Fruit fly (Drosophila melanogaster): ENCODE data around the gene CG33303.

The CG33303 gene

DNA sequence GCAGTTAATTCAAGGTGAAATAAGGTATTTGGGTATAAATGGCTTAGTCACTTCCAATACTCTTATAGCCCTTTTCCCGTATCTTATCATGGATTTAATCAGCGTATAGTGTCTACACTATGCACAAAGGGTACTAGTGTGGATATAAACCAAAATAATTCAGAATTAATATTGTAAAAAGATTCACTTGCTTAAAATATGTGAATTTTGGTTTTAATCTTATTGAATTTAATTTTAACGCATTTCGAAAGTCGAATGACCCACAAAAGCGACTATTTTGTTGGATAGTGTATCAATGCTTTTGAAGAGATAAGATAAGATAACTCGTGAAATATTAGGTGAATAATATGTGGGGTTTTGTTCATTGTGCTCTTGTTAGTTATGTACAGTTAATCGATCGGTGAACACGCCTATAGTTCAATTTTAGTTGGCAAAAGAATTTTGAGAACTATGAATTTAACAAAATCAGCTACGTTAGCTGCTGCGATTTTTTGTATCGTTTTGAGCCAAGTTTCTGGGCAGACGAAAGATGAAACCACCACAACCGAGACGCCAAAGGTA lies 6.4 kb upstream of the CG33303 start, which contains the start of gene CG5096 (continued):
- TF ChIP-seq maf-S (GFP tag; optimal IDR thresholded peaks at IDR 0.05) = peak; percentile 67
- TF ChIP-seq croc (GFP tag; conservative IDR thresholded peaks at IDR 0.05) = no peak
- TF ChIP-seq E2f1 (GFP tag; IDR thresholded peaks at IDR 0.05) = peak; percentile 88
- peak; percentile 81 for TF ChIP-seq CG7556 (GFP tag; optimal IDR thresholded peaks at IDR 0.05)
- TF ChIP-seq ara (GFP tag; IDR thresholded peaks at IDR 0.05) = peak; percentile 79
- TF ChIP-seq CG32772 (GFP tag; IDR thresholded peaks at IDR 0.05) = peak; percentile 79
- TF ChIP-seq Lhr (GFP tag; optimal IDR thresholded peaks at IDR 0.05) = no peak
- TF ChIP-seq psq (GFP tag; optimal IDR thresholded peaks at IDR 0.05) = peak; percentile 49
- peak; percentile 72 for TF ChIP-seq gsb-n (tag; optimal IDR thresholded peaks at IDR 0.05)
- TF ChIP-seq nerfin-1 (tag; optimal IDR thresholded peaks at IDR 0.05) = peak; percentile 82
- peak; percentile 82 for TF ChIP-seq Taf1 (GFP tag; IDR thresholded peaks at IDR 0.05)
- peak; percentile 67 for TF ChIP-seq CG14710 (tag; optimal IDR thresholded peaks at IDR 0.05)
- no peak for TF ChIP-seq fd102C (GFP tag; optimal IDR thresholded peaks at IDR 0.05)
- peak; percentile 62 for TF ChIP-seq lbe (GFP tag; optimal IDR thresholded peaks at IDR 0.05)
- TF ChIP-seq Hr78 (GFP tag; optimal IDR thresholded peaks at IDR 0.05) = no peak
- peak; percentile 92 for TF ChIP-seq CG11504 (tag; optimal IDR thresholded peaks at IDR 0.05)
- peak; percentile 83 for TF ChIP-seq run (tag; optimal IDR thresholded peaks at IDR 0.05)
- peak; percentile 75 for TF ChIP-seq odd (GFP tag; optimal IDR thresholded peaks at IDR 0.05)
- peak; percentile 33 for TF ChIP-seq NC2α (GFP tag; optimal IDR thresholded peaks at IDR 0.05)
- TF ChIP-seq CG10543 (GFP tag; optimal IDR thresholded peaks at IDR 0.05) = peak; percentile 49
- peak; percentile 62 for TF ChIP-seq ssp (GFP tag; IDR thresholded peaks at IDR 0.05)
- peak; percentile 70 for TF ChIP-seq CG1024 (GFP tag; IDR thresholded peaks at IDR 0.05)
- TF ChIP-seq CG10565 (GFP tag; optimal IDR thresholded peaks at IDR 0.05) = no peak
- peak; percentile 85 for TF ChIP-seq B-H1 (GFP tag; IDR thresholded peaks at IDR 0.05)
- TF ChIP-seq Ptx1 (GFP tag; IDR thresholded peaks at IDR 0.05) = peak; percentile 89
- TF ChIP-seq zf30C (GFP tag; optimal IDR thresholded peaks at IDR 0.05) = no peak
- no peak for TF ChIP-seq CG42726 (GFP tag; IDR thresholded peaks at IDR 0.05; ENCODE audit: partially characterized antibody)
- 0 out of 3 replicates have a peak, but pooled peaks have one; percentile 47 for TF ChIP-seq jigr1 (GFP tag; IDR thresholded peaks at IDR 0.05)
- TF ChIP-seq CG34422 (GFP tag; IDR thresholded peaks at IDR 0.05) = peak; percentile 91
- TF ChIP-seq CG7745 (tag; optimal IDR thresholded peaks at IDR 0.05) = no peak
- TF ChIP-seq Kr (GFP tag; optimal IDR thresholded peaks at IDR 0.05) = no peak
- TF ChIP-seq zfh1 (GFP tag; IDR thresholded peaks at IDR 0.05) = peak; percentile 87
- peak; percentile 96 for TF ChIP-seq CG2120 (GFP tag; optimal IDR thresholded peaks at IDR 0.05)
- no peak for TF ChIP-seq vnd (GFP tag; IDR thresholded peaks at IDR 0.05; ENCODE audit: partially characterized antibody)
- peak; percentile 89 for TF ChIP-seq CG12219 (GFP tag; optimal IDR thresholded peaks at IDR 0.05)
- no peak for TF ChIP-seq CG43689 (GFP tag; IDR thresholded peaks at IDR 0.05)
- TF ChIP-seq CG4617 (GFP tag; optimal IDR thresholded peaks at IDR 0.05; ENCODE audit: borderline replicate concordance) = peak; percentile 45
- peak; percentile 46 for TF ChIP-seq CG3163 (GFP tag; optimal IDR thresholded peaks at IDR 0.05)
- TF ChIP-seq Spps (tag; optimal IDR thresholded peaks at IDR 0.05) = peak; percentile 67
- TF ChIP-seq so (GFP tag; IDR thresholded peaks at IDR 0.05) = peak; percentile 93
- TF ChIP-seq p53 (GFP tag; optimal IDR thresholded peaks at IDR 0.05) = no peak
- TF ChIP-seq CG32767 (GFP tag; IDR thresholded peaks at IDR 0.05) = peak; percentile 82
- peak; percentile 75 for TF ChIP-seq CG7357 (GFP tag; IDR thresholded peaks at IDR 0.05)
- TF ChIP-seq CG14860 (GFP tag; IDR thresholded peaks at IDR 0.05; ENCODE audit: partially characterized antibody) = no peak
- TF ChIP-seq D19B (GFP tag; optimal IDR thresholded peaks at IDR 0.05) = peak; percentile 81
- no peak; the same call in 2 of the 3 replicates for TF ChIP-seq gce (GFP tag; IDR thresholded peaks at IDR 0.05)
- TF ChIP-seq CG30431 (GFP tag; optimal IDR thresholded peaks at IDR 0.05) = peak; percentile 52
- no peak for TF ChIP-seq CG8478 (optimal IDR thresholded peaks at IDR 0.05)
- TF ChIP-seq ems (GFP tag; optimal IDR thresholded peaks at IDR 0.05) = peak; percentile 81
- peak; percentile 87 for TF ChIP-seq CG11456 (GFP tag; IDR thresholded peaks at IDR 0.05)
- TF ChIP-seq CG18011 (GFP tag; optimal IDR thresholded peaks at IDR 0.05) = peak; percentile 57

Data from whole organism, embryonic.